Fruit fly (Drosophila melanogaster): ENCODE data around the gene CG11842.

Gene CG11842

DNA sequence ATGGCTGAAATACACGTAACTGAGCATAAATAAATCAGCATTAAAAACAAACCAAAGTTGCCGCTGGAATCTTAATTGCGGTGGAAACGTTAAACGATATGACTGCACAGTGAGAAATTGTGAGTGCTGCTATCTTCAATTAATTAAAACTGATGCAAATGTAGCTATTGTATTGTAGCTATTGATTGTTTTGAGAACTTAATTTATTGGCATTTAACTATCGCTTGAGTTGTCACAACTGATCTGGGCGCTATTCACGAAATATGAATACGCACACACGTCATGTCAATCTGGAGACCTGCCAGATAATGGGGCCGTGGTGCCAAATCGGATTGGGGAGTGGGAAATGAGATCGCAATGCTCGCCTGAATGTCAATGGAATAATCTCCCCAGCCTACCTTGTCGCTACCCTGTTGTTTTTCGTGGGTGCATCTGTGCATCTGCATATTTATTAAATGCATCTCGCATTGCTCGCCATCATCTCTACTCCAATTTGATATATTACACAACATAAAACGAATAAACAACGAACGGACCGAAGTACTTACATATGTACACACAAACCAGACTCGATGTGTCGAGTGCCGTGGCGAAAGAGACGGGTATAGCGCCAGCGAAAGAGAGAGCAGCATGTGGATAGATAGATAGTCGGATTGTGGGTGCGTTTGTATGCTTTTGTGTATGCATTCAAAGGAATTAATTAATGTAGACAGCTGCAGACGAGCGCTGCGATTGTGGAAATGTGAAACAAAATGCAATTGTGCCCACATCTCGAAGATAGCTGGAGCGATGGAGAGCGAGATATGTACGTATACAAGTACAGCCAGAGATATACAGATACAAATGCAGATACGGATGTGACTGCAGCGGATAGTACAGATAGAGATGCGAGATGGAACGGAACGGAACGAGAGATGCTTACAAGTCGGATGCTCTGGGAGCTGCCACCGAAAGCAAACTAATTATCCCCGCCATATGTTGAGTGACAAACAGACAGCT is 31.3 kb downstream of the CG11842 start:
- TF ChIP-seq h (optimal IDR thresholded peaks at IDR 0.05) = no peak
- no peak for TF ChIP-seq psq (optimal IDR thresholded peaks at IDR 0.05)
- no peak for TF ChIP-seq ttk (optimal IDR thresholded peaks at IDR 0.05)
- no peak for TF ChIP-seq Sin3A (optimal IDR thresholded peaks at IDR 0.05)
- TF ChIP-seq insv (optimal IDR thresholded peaks at IDR 0.05) = no peak
- TF ChIP-seq Myc (optimal IDR thresholded peaks at IDR 0.05) = no peak

DNA sequence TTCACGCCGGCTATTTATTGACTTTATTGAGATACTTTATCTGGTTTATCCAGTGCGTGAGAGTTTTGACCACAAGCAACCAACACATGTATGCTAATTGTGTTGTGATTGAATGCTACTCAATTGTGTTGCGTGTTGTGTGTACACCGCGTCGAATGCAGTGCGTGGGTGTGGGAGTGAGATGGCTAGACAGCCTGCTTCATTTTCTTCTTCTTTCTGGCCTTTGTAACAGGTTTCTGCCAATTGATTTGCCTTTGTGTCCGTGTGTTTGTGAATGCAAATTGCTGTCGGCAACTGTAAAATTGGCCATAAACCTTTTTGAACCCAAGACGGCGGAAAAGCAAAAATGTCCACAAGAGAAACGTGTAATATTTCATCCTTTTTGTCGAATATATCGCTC is 34.4 kb downstream of the CG11842 start:
- TF ChIP-seq Sin3A (optimal IDR thresholded peaks at IDR 0.05) = no peak
- no peak for TF ChIP-seq Myc (optimal IDR thresholded peaks at IDR 0.05)
- TF ChIP-seq psq (optimal IDR thresholded peaks at IDR 0.05) = no peak
- no peak for TF ChIP-seq insv (optimal IDR thresholded peaks at IDR 0.05)
- no peak for TF ChIP-seq h (optimal IDR thresholded peaks at IDR 0.05)
- no peak for TF ChIP-seq ttk (optimal IDR thresholded peaks at IDR 0.05)

DNA sequence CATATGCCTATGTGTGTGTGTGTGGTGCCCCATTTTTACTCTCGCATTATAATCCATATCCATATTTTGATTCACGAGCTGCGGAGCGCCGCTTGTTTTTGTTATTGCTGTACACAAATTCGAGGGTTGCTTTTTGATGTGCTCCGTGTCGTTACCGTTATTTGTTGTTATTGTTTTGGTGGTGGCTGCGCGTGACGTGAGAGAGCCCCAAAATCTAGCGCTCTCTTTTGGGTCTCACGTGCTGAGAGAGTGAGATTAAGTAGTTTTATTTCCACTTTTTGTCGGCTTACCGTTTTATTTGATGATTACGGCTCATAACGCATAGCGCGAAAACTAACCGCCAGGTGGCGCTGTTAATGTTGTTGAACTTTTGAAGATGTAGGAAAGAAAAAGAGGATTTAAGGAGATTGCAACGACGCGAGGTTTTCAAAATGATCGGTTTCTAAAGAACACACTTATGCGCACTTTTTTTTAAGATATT is 34.9 kb downstream of the CG11842 start:
- no peak for TF ChIP-seq Myc (optimal IDR thresholded peaks at IDR 0.05)

DNA sequence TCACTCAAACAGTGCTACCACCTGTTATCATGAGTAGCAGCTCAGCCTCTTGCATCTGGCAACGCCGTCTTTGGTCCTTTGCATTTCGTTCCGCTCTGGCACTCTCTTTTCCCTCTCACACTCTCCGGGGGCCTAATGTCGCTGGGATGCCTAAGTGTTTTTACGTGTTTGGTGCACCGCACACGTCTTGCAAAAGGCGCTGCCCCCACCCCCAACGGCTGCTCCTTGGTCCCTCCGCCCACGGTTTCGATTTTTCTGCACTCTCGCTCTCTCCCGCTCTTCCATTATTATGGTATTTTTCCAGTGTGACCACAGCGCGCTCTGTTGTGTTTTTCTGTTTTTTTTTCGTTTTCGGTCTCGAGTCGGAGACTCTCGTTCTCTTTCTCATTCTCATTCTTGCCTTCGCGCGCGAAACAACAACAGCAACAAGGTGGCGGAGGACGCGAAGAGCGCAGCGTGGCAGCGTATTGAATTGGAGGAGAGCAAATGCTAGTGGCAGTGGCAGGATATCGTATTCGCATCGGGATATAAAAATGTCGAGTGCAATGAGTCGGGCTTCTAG is 35.5 kb downstream of the CG11842 start:
- TF ChIP-seq h (optimal IDR thresholded peaks at IDR 0.05) (no peak), Myc (optimal IDR thresholded peaks at IDR 0.05) (no peak), ttk (optimal IDR thresholded peaks at IDR 0.05) (no peak), Sin3A (optimal IDR thresholded peaks at IDR 0.05) (no peak), insv (optimal IDR thresholded peaks at IDR 0.05) (no peak), psq (optimal IDR thresholded peaks at IDR 0.05) (no peak)

dm6 chr3R:29088938-29089661 is 36.6 kb downstream of the CG11842 start:
- TF ChIP-seq insv (optimal IDR thresholded peaks at IDR 0.05) (no peak), h (optimal IDR thresholded peaks at IDR 0.05) (no peak), psq (optimal IDR thresholded peaks at IDR 0.05) (no peak), Sin3A (optimal IDR thresholded peaks at IDR 0.05) (no peak)

DNA sequence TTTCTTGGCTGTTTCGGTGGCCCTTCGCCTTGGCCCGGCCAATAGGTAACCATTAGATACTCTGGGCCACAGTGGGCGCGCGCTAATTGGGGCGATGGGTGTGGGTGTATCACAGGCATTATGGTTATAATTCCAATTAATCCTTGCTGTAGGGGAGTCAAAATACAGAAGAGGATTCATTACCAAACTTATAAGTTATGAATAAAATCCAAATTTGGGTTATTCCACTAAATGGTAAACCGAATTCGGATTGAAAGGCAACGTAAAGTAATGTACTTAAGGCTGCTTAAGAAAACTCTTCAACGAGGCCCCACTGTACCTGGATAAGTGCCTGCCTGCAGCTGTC is 37.2 kb downstream of the CG11842 start:
- TF ChIP-seq Sin3A (optimal IDR thresholded peaks at IDR 0.05) (no peak), psq (optimal IDR thresholded peaks at IDR 0.05) (no peak), ttk (optimal IDR thresholded peaks at IDR 0.05) (no peak), Myc (optimal IDR thresholded peaks at IDR 0.05) (no peak), insv (optimal IDR thresholded peaks at IDR 0.05) (no peak), h (optimal IDR thresholded peaks at IDR 0.05) (no peak)

DNA sequence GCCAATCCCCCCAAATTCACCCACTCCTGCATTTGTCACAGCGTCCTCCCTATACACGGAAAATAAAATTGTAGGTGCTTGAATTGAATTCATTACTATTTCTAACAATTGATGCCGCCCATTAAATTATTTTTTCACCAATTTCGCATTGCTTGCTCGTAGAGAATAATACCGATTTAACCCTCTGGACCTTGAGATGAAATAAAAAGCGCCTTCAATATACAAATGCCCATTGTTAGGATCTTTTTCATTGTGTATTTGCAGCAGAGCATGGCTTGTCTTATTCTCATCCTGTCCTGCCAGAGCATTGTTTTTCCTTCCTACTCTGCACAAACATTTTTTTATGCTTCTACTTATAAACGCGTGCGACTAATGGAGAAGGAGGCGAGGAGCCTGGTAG is 39.1 kb downstream of the CG11842 start:
- TF ChIP-seq Myc (optimal IDR thresholded peaks at IDR 0.05) (no peak), insv (optimal IDR thresholded peaks at IDR 0.05) (no peak), Sin3A (optimal IDR thresholded peaks at IDR 0.05) (no peak)

DNA sequence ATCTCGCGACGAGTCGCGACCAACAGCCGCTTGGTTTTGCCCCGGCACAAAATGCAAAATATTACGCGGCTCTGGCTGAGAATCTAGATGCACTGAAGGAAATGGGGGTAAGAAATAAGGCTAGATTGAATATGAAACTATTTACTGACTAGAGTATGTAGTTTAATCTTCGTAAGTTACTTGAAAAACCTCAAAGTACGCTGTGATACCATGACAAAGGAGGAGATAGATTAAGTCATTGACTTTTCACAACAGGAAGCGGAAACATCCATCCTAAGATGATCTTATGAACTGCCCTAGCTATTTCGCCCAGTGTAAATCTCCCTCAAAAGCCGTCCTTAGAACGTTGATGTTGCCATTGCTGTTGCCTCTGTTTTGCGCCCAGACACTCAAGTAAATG is 41.7 kb downstream of the CG11842 start:
- TF ChIP-seq Sin3A (optimal IDR thresholded peaks at IDR 0.05) = no peak
- no peak for TF ChIP-seq ttk (optimal IDR thresholded peaks at IDR 0.05)
- TF ChIP-seq h (optimal IDR thresholded peaks at IDR 0.05) = no peak
- TF ChIP-seq insv (optimal IDR thresholded peaks at IDR 0.05) = no peak
- no peak for TF ChIP-seq Myc (optimal IDR thresholded peaks at IDR 0.05)
- no peak for TF ChIP-seq psq (optimal IDR thresholded peaks at IDR 0.05)

- TF ChIP-seq h (optimal IDR thresholded peaks at IDR 0.05) (no peak), Myc (optimal IDR thresholded peaks at IDR 0.05) (no peak), Sin3A (optimal IDR thresholded peaks at IDR 0.05) (no peak), psq (optimal IDR thresholded peaks at IDR 0.05) (no peak), ttk (optimal IDR thresholded peaks at IDR 0.05) (no peak), insv (optimal IDR thresholded peaks at IDR 0.05) (no peak)
Observed at dm6 chr3R:29095525-29095924, 43.0 kb downstream of the CG11842 start.

DNA sequence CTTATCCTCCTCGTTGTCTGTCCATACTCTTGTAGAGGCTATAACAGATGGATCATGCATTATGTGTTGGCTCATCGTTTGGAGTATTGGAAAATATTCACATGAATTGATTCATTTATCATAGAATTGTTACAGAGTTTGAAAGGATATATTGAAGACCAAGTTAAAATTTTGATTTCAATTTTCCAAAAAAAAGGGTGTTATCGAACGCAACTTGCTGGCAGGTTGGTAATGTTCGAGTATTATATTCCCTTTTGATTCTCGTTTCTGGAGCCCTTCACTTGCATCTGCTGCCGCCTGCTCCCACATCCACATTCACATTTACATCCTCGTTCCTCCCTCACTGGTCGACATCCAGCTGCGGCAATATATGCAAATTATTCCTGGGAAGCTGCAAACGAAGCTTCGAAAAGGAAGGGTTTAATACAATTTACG is 43.5 kb downstream of the CG11842 start:
- TF ChIP-seq ttk (optimal IDR thresholded peaks at IDR 0.05) (no peak), insv (optimal IDR thresholded peaks at IDR 0.05) (no peak), Myc (optimal IDR thresholded peaks at IDR 0.05) (no peak), Sin3A (optimal IDR thresholded peaks at IDR 0.05) (no peak), h (optimal IDR thresholded peaks at IDR 0.05) (no peak), psq (optimal IDR thresholded peaks at IDR 0.05) (no peak)

dm6 chr3R:29098022-29098421 is 45.5 kb downstream of the CG11842 start:
- no peak for TF ChIP-seq ttk (optimal IDR thresholded peaks at IDR 0.05)
- no peak for TF ChIP-seq insv (optimal IDR thresholded peaks at IDR 0.05)
- TF ChIP-seq psq (optimal IDR thresholded peaks at IDR 0.05) = no peak
- TF ChIP-seq Sin3A (optimal IDR thresholded peaks at IDR 0.05) = no peak
- TF ChIP-seq Myc (optimal IDR thresholded peaks at IDR 0.05) = no peak
- no peak for TF ChIP-seq h (optimal IDR thresholded peaks at IDR 0.05)

DNA sequence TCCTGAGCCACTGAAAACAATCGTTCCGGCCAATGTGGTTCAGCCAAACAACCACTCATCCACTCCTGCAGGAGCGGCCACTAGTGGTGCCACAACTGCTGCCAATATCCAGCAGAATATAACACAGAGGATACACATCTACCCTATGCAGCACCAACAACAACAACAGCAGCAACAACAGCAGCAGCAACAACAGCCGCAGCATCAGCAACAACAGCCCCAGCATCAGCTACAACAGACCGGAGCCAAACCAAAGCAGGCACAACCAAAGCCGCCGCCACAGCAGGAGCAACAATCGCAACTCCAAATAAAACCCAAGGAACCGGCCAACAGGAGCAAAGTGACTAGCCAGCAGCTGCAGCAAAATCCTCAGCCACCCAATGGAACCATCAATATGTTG is 50.7 kb downstream of the CG11842 start:
- TF ChIP-seq Myc (optimal IDR thresholded peaks at IDR 0.05) = no peak
- no peak for TF ChIP-seq Sin3A (optimal IDR thresholded peaks at IDR 0.05)

All from Kc167 (cell line).